Fruit fly (Drosophila melanogaster): ENCODE data around the gene CG3021.
A peak's percentile ranks its signal among the peaks of the same experiment; 100 is the strongest.

Gene CG3021

DNA sequence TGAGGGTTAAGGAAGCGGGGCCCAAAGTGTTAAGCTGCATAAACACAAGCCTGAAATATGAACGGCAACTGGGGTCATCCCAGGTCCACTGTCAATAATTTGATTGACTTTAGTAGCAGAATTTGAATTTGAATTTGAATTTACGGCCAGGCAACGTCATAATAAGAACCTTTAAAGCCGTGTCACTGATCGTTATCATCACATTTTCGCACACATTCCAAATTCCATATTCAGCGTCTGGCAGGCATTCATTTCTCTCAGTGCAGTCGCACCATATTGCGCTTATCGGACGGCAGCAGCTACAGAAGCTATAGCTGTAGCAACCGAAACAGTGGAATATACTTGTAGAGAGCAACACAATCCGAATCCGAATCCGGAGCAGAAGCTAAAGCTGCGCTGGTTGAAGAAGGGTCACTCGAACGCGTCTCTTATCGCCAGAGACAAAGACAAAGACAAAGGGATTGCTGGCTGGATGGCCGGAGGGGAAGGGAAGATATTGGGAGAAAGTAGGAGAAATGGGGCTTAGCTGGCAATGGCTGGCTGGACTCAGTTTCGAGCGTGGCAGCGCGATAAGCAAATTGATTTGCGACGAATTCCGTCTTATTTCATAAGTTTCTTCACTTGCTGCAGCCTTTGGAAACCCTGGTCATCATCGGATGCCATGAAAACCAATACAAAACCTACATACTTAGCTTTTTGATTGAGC lies 26.2 kb downstream of the CG3021 start (continued):
- TF ChIP-seq zf30C (GFP tag; optimal IDR thresholded peaks at IDR 0.05) (no peak), Blimp-1 (GFP tag; optimal IDR thresholded peaks at IDR 0.05) (peak; percentile 53), CG13624 (GFP tag; optimal IDR thresholded peaks at IDR 0.05) (no peak), Ada2b (GFP tag; IDR thresholded peaks at IDR 0.05) (no peak), CG17385 (GFP tag; optimal IDR thresholded peaks at IDR 0.05) (peak; percentile 23), Sox102F (GFP tag; optimal IDR thresholded peaks at IDR 0.05) (peak; percentile 60), Xrp1 (GFP tag; IDR thresholded peaks at IDR 0.05) (peak; percentile 58; the same call in 1 of the 2 replicates), Mes4 (GFP tag; optimal IDR thresholded peaks at IDR 0.05) (no peak), seq (GFP tag; IDR thresholded peaks at IDR 0.05) (0 out of 2 replicates have a peak, but pooled peaks have one; percentile 25), CG33213 (GFP tag; optimal IDR thresholded peaks at IDR 0.05) (no peak), ftz-f1 (GFP tag; optimal IDR thresholded peaks at IDR 0.05) (no peak), Max (GFP tag; optimal IDR thresholded peaks at IDR 0.05) (peak; percentile 14), Deaf1 (tag; optimal IDR thresholded peaks at IDR 0.05) (no peak), lmd (GFP tag; IDR thresholded peaks at IDR 0.05) (peak; percentile 47), Sin3A (optimal IDR thresholded peaks at IDR 0.05) (no peak), Rfx (GFP tag; IDR thresholded peaks at IDR 0.05) (no peak), Ets97D (GFP tag; optimal IDR thresholded peaks at IDR 0.05) (no peak), Hsf (GFP tag; optimal IDR thresholded peaks at IDR 0.05) (peak; percentile 16), CG9932 (GFP tag; IDR thresholded peaks at IDR 0.05) (no peak), CoRest (tag; optimal IDR thresholded peaks at IDR 0.05) (peak; percentile 35), hkb (optimal IDR thresholded peaks at IDR 0.05) (no peak), hkb (GFP tag; IDR thresholded peaks at IDR 0.05) (peak; percentile 44; the same call in 1 of the 2 replicates), Pdp1 (GFP tag; optimal IDR thresholded peaks at IDR 0.05) (peak in 1 of 2 experiments; percentile 40), CG8388 (GFP tag; optimal IDR thresholded peaks at IDR 0.05) (peak; percentile 1), gt (GFP tag; IDR thresholded peaks at IDR 0.05) (no peak), HHEX (GFP tag; optimal IDR thresholded peaks at IDR 0.05) (peak; percentile 43), CG1647 (GFP tag; optimal IDR thresholded peaks at IDR 0.05) (no peak), Rx (GFP tag; IDR thresholded peaks at IDR 0.05) (peak; percentile 52), Sry-β (GFP tag; optimal IDR thresholded peaks at IDR 0.05) (no peak), Lim3 (GFP tag; IDR thresholded peaks at IDR 0.05) (no peak), CG12071 (GFP tag; optimal IDR thresholded peaks at IDR 0.05) (peak; percentile 35), wdn (GFP tag; IDR thresholded peaks at IDR 0.05) (0 out of 2 replicates have a peak, but pooled peaks have one; percentile 23), fd3F (GFP tag; optimal IDR thresholded peaks at IDR 0.05) (no peak), sc (optimal IDR thresholded peaks at IDR 0.05) (no peak), sc (GFP tag; optimal IDR thresholded peaks at IDR 0.05) (no peak), CG3065 (GFP tag; optimal IDR thresholded peaks at IDR 0.05) (no peak), HLHmδ (GFP tag; optimal IDR thresholded peaks at IDR 0.05) (no peak), BEAF-32 (GFP tag; optimal IDR thresholded peaks at IDR 0.05) (no peak), HmgD (GFP tag; optimal IDR thresholded peaks at IDR 0.05) (no peak), CG34376 (GFP tag; optimal IDR thresholded peaks at IDR 0.05) (no peak), peb (GFP tag; IDR thresholded peaks at IDR 0.05) (peak; percentile 29; the same call in 1 of the 2 replicates), sr (GFP tag; IDR thresholded peaks at IDR 0.05) (0 out of 3 replicates have a peak, but pooled peaks have one; percentile 32), CG16815 (GFP tag; optimal IDR thresholded peaks at IDR 0.05) (peak; percentile 17), CG10959 (GFP tag; IDR thresholded peaks at IDR 0.05) (no peak), CG32532 (GFP tag; IDR thresholded peaks at IDR 0.05) (peak; percentile 28; the same call in 1 of the 2 replicates), nerfin-2 (GFP tag; IDR thresholded peaks at IDR 0.05; ENCODE audit: partially characterized antibody) (no peak), CG32767 (GFP tag; IDR thresholded peaks at IDR 0.05) (peak; percentile 19; the same call in 1 of the 2 replicates), TFAM (GFP tag; optimal IDR thresholded peaks at IDR 0.05) (no peak), ewg (GFP tag; optimal IDR thresholded peaks at IDR 0.05) (peak; percentile 13), CG12236 (GFP tag; optimal IDR thresholded peaks at IDR 0.05) (no peak), Atf6 (GFP tag; IDR thresholded peaks at IDR 0.05) (0 out of 2 replicates have a peak, but pooled peaks have one; percentile 33)
